Fruit fly (Drosophila melanogaster) whole organism, embryonic: ENCODE measurements around the gene SsRbeta.

Source experiments
- Adf1 ChIP-seq: fragments of 200-800 bp; sonication (Bioruptor generic); IDR thresholded peaks from 2 replicates; pipeline ENCODE4 v1.3.6; 2022; ENCODE audit warnings: missing biosample characterization, missing genetic modification characterization
- Asciz ChIP-seq: fragments of 200-800 bp; sonication (Bioruptor generic); optimal IDR thresholded peaks from 2 replicates; lab custom pipeline; 2017; ENCODE audit warnings: missing biosample characterization, mild to moderate bottlenecking, missing genetic modification characterization, missing genetic modification reagents
- CG10959 ChIP-seq: fragments of 200-800 bp; sonication (Bioruptor generic); IDR thresholded peaks from 2 replicates; pipeline ENCODE4 v1.3.6; 2022; ENCODE audit warnings: missing biosample characterization, missing genetic modification characterization
- CG11560 ChIP-seq: fragments of 200-800 bp; sonication (Bioruptor generic); IDR thresholded peaks from 3 replicates; pipeline ENCODE4 v1.3.6; 2022; ENCODE audit warnings: missing biosample characterization, missing genetic modification characterization
- CG12219 ChIP-seq: fragments of 200-800 bp; sonication (Bioruptor generic); optimal IDR thresholded peaks from 3 replicates; lab custom pipeline; 2018; ENCODE audit warnings: missing biosample characterization, mild to moderate bottlenecking, missing genetic modification characterization
- CG12391 ChIP-seq: fragments of 200-800 bp; sonication (Bioruptor generic); optimal IDR thresholded peaks from 3 replicates; lab custom pipeline; 2018; ENCODE audit warnings: missing biosample characterization, mild to moderate bottlenecking, missing genetic modification characterization, moderate library complexity
- CG13296 ChIP-seq: fragments of 200-800 bp; sonication (Bioruptor generic); optimal IDR thresholded peaks from 3 replicates; lab custom pipeline; 2018; ENCODE audit warnings: missing biosample characterization, mild to moderate bottlenecking, missing genetic modification characterization
- CG13894 ChIP-seq: fragments of 200-800 bp; sonication (Bioruptor generic); optimal IDR thresholded peaks from 3 replicates; lab custom pipeline; 2018; ENCODE audit warnings: missing biosample characterization, mild to moderate bottlenecking, missing genetic modification characterization, moderate library complexity
- CG15269 ChIP-seq: fragments of 200-800 bp; sonication (Bioruptor generic); optimal IDR thresholded peaks from 2 replicates; lab custom pipeline; 2018; ENCODE audit warnings: missing biosample characterization, mild to moderate bottlenecking, missing genetic modification characterization, moderate library complexity
- CG15696 ChIP-seq: fragments of 200-800 bp; sonication (Bioruptor generic); optimal IDR thresholded peaks from 2 replicates; lab custom pipeline; 2019; ENCODE audit warnings: missing biosample characterization, mild to moderate bottlenecking, missing genetic modification characterization, moderate library complexity
- CG17359 ChIP-seq: fragments of 200-800 bp; sonication (Bioruptor generic); optimal IDR thresholded peaks from 3 replicates; lab custom pipeline; 2018; ENCODE audit warnings: missing biosample characterization, mild to moderate bottlenecking, missing genetic modification characterization, moderate library complexity
- CG2678 ChIP-seq: fragments of 200-800 bp; sonication (Bioruptor generic); optimal IDR thresholded peaks from 3 replicates; lab custom pipeline; 2019; ENCODE audit warnings: missing biosample characterization, mild to moderate bottlenecking, missing genetic modification characterization, moderate library complexity
- CG2875 ChIP-seq: fragments of 200-800 bp; sonication (Bioruptor generic); optimal IDR thresholded peaks from 2 replicates; lab custom pipeline; 2017; ENCODE audit warnings: missing biosample characterization, mild to moderate bottlenecking, missing genetic modification characterization, missing genetic modification reagents
- CG3163 ChIP-seq: fragments of 200-800 bp; sonication (Bioruptor generic); optimal IDR thresholded peaks from 3 replicates; lab custom pipeline; 2016; ENCODE audit warnings: missing biosample characterization, missing genetic modification characterization
- CG34376 ChIP-seq: fragments of 200-800 bp; sonication (Bioruptor generic); optimal IDR thresholded peaks from 2 replicates; lab custom pipeline; 2018; ENCODE audit warnings: missing biosample characterization, mild to moderate bottlenecking, missing genetic modification characterization
- CG4424 ChIP-seq: fragments of 200-800 bp; sonication (Bioruptor generic); optimal IDR thresholded peaks from 3 replicates; lab custom pipeline; 2016; ENCODE audit warnings: missing biosample characterization, missing genetic modification characterization
- CG5245 ChIP-seq: fragments of 200-800 bp; sonication (Bioruptor generic); optimal IDR thresholded peaks from 3 replicates; lab custom pipeline; 2016; ENCODE audit warnings: missing biosample characterization, missing genetic modification characterization
- CG7987 ChIP-seq: fragments of 200-800 bp; sonication (Bioruptor generic); optimal IDR thresholded peaks from 2 replicates; lab custom pipeline; 2018; ENCODE audit warnings: missing biosample characterization, mild to moderate bottlenecking, missing genetic modification characterization, moderate library complexity
- CG8924 ChIP-seq: fragments of 200-800 bp; optimal IDR thresholded peaks from 3 replicates; lab custom pipeline; 2019; ENCODE audit warnings: missing biosample characterization, mild to moderate bottlenecking, missing genetic modification characterization, moderate library complexity
- CG9437 ChIP-seq: fragments of 200-800 bp; sonication (Bioruptor generic); optimal IDR thresholded peaks from 2 replicates; lab custom pipeline; 2018; ENCODE audit warnings: missing biosample characterization, mild to moderate bottlenecking, missing genetic modification characterization
- CG9876 ChIP-seq: fragments of 200-800 bp; sonication (Bioruptor generic); optimal IDR thresholded peaks from 2 replicates; lab custom pipeline; 2016; ENCODE audit warnings: missing biosample characterization, missing genetic modification characterization
- CG9932 ChIP-seq: fragments of 200-800 bp; sonication (Bioruptor generic); IDR thresholded peaks from 2 replicates; pipeline ENCODE4 v1.3.6; 2022; ENCODE audit warnings: missing biosample characterization, missing genetic modification characterization
- Dbx ChIP-seq: fragments of 200-800 bp; sonication (Bioruptor generic); IDR thresholded peaks from 3 replicates; pipeline ENCODE4 v1.3.6; 2022; ENCODE audit warnings: missing biosample characterization, missing genetic modification characterization
- Dp ChIP-seq: fragments of 200-800 bp; sonication (Bioruptor generic); optimal IDR thresholded peaks from 2 replicates; lab custom pipeline; 2018; ENCODE audit warnings: missing biosample characterization, mild to moderate bottlenecking, missing genetic modification characterization, moderate library complexity
- Ets65A ChIP-seq: fragments of 200-800 bp; sonication (Bioruptor generic); peaks from one replicate; lab custom pipeline; 2016; ENCODE audit warnings: missing biosample characterization, missing genetic modification characterization
- HHEX ChIP-seq: fragments of 200-800 bp; sonication (Bioruptor generic); optimal IDR thresholded peaks from 3 replicates; lab custom pipeline; 2017; ENCODE audit warnings: missing biosample characterization, mild to moderate bottlenecking, missing genetic modification characterization, missing genetic modification reagents
- HLH54F ChIP-seq: fragments of 200-800 bp; sonication (Bioruptor generic); optimal IDR thresholded peaks from 3 replicates; lab custom pipeline; 2016; ENCODE audit warnings: missing biosample characterization, missing genetic modification characterization
- Hey ChIP-seq: fragments of 200-800 bp; sonication (Bioruptor generic); optimal IDR thresholded peaks from 3 replicates; lab custom pipeline; 2018; ENCODE audit warnings: missing biosample characterization, mild to moderate bottlenecking, missing genetic modification characterization
- Lim3 ChIP-seq: fragments of 200-800 bp; sonication (Bioruptor generic); IDR thresholded peaks from 2 replicates; pipeline ENCODE4 v1.3.6; 2022; ENCODE audit warnings: missing biosample characterization, missing genetic modification characterization
- Lpt ChIP-seq: fragments of >200 bp; optimal IDR thresholded peaks from 2 replicates; lab custom pipeline; 2018; ENCODE audit warnings: missing biosample characterization, missing genetic modification characterization
- Nf-YA ChIP-seq: fragments of 200-800 bp; sonication (Bioruptor generic); IDR thresholded peaks from 2 replicates; pipeline ENCODE4 v1.3.6; 2022; ENCODE audit warnings: missing biosample characterization, missing genetic modification characterization
- Nf-YC ChIP-seq: fragments of 200-800 bp; optimal IDR thresholded peaks from 3 replicates; lab custom pipeline; 2019; ENCODE audit warnings: missing biosample characterization, mild to moderate bottlenecking, missing genetic modification characterization, moderate library complexity
- Pdp1 ChIP-seq, 2 experiments: fragments of 200-800 bp; sonication (Bioruptor generic); optimal IDR thresholded peaks; 3 replicates each; lab custom pipeline; 2016; ENCODE audit warnings: missing biosample characterization in 2 of 2, missing genetic modification characterization in 2 of 2, mild to moderate bottlenecking in 1 of 2, moderate library complexity in 1 of 2
- Trl ChIP-seq, 3 experiments: fragments of >200 bp in 2 of 3; fragments of 200-800 bp in 1 of 3; sonication (Bioruptor generic) in 1 of 3; optimal IDR thresholded peaks; 2 replicates in 1 of 3; 3 replicates in 2 of 3; lab custom pipeline; 2016 to 2017; ENCODE audit warnings: missing biosample characterization in 1 of 3, missing genetic modification characterization in 1 of 3
- ato ChIP-seq: fragments of 200-800 bp; sonication (Bioruptor generic); IDR thresholded peaks from 2 replicates; pipeline ENCODE4 v1.3.6; 2022; ENCODE audit warnings: missing biosample characterization, missing genetic modification characterization; ENCODE audit not compliant: partially characterized antibody
- az2 ChIP-seq: fragments of 200-800 bp; sonication (Bioruptor generic); optimal IDR thresholded peaks from 3 replicates; lab custom pipeline; 2016; ENCODE audit warnings: missing biosample characterization, missing genetic modification characterization
- bowl ChIP-seq: fragments of 200-800 bp; sonication (Bioruptor generic); IDR thresholded peaks from 2 replicates; pipeline ENCODE4 v1.3.6; 2022; ENCODE audit warnings: missing biosample characterization, missing genetic modification characterization
- chinmo ChIP-seq: fragments of 200-800 bp; sonication (Bioruptor generic); IDR thresholded peaks from 4 replicates; pipeline ENCODE4 v1.3.6; 2022; ENCODE audit warnings: missing biosample characterization, missing genetic modification characterization; ENCODE audit not compliant: partially characterized antibody
- dpn ChIP-seq, 2 experiments: fragments of 200-800 bp; sonication (Bioruptor generic); optimal IDR thresholded peaks; 3 replicates each; lab custom pipeline; 2016; ENCODE audit warnings: missing biosample characterization in 2 of 2, missing genetic modification characterization in 2 of 2
- fru ChIP-seq: fragments of >200 bp; optimal IDR thresholded peaks from 2 replicates; lab custom pipeline; 2017
- gro ChIP-seq: fragments of 200-800 bp; sonication (Bioruptor generic); optimal IDR thresholded peaks from 2 replicates; lab custom pipeline; 2016; ENCODE audit warnings: missing biosample characterization, missing genetic modification characterization
- gt ChIP-seq: fragments of 200-800 bp; sonication (Bioruptor generic); IDR thresholded peaks from 2 replicates; pipeline ENCODE4 v1.3.6; 2022; ENCODE audit warnings: missing biosample characterization, missing genetic modification characterization
- inv ChIP-seq: fragments of 200-800 bp; sonication (Bioruptor generic); IDR thresholded peaks from 2 replicates; pipeline ENCODE4 v1.3.6; 2022; ENCODE audit warnings: missing biosample characterization, missing genetic modification characterization; ENCODE audit not compliant: partially characterized antibody
- jing ChIP-seq: fragments of 200-800 bp; sonication (Bioruptor generic); optimal IDR thresholded peaks from 2 replicates; lab custom pipeline; 2018; ENCODE audit warnings: missing biosample characterization, mild to moderate bottlenecking, missing genetic modification characterization
- mirr ChIP-seq: fragments of 200-800 bp; sonication (Bioruptor generic); optimal IDR thresholded peaks from 3 replicates; lab custom pipeline; 2018; ENCODE audit warnings: missing biosample characterization, mild to moderate bottlenecking, missing genetic modification characterization
- sd ChIP-seq: fragments of 200-800 bp; sonication (Bioruptor generic); optimal IDR thresholded peaks from 3 replicates; lab custom pipeline; 2018; ENCODE audit warnings: missing biosample characterization, mild to moderate bottlenecking, missing genetic modification characterization, moderate library complexity
- sens ChIP-seq: fragments of 200-800 bp; sonication (Bioruptor generic); peaks from one replicate; lab custom pipeline; 2016; ENCODE audit warnings: missing biosample characterization, missing genetic modification characterization
- so ChIP-seq: fragments of 200-800 bp; sonication (Bioruptor generic); IDR thresholded peaks from 3 replicates; pipeline ENCODE4 v1.3.6; 2022; ENCODE audit warnings: missing biosample characterization, missing genetic modification characterization
- sug ChIP-seq: fragments of 200-800 bp; optimal IDR thresholded peaks from 2 replicates; lab custom pipeline; 2019; ENCODE audit warnings: missing biosample characterization, mild to moderate bottlenecking, missing genetic modification characterization, moderate library complexity
- vfl ChIP-seq: fragments of 200-800 bp; sonication (Bioruptor generic); optimal IDR thresholded peaks from 2 replicates; lab custom pipeline; 2016; ENCODE audit warnings: missing biosample characterization, missing genetic modification characterization

SsRbeta gene

dm6 chr3L:16147325-16147724 lies 17.9 kb downstream of the SsRbeta start (continued):
- TF ChIP-seq Nf-YA (GFP tag; lab: Robert Waterston, UW) (no peak), CG11560 (tag; lab: Robert Waterston, UW) (no peak), Pdp1 (GFP tag; optimal IDR thresholded peaks at IDR 0.05; lab: Kevin White, UChicago) (peak in 1 of 2 experiments; percentile 95), Lpt (no peak), CG2875 (GFP tag; lab: Kevin White, UChicago) (no peak), CG8924 (no peak), HLH54F (GFP tag; lab: Kevin White, UChicago) (no peak), Dbx (GFP tag; lab: Robert Waterston, UW) (0 out of 3 replicates have a peak, but pooled peaks have one; percentile 16), chinmo (GFP tag; lab: Robert Waterston, UW) (0 out of 4 replicates have a peak, but pooled peaks have one; percentile 6), Trl (optimal IDR thresholded peaks at IDR 0.05; lab: Kevin White, UChicago) (peak in 1 of 2 experiments; percentile 2), Trl (GFP tag; optimal IDR thresholded peaks at IDR 0.05; lab: Kevin White, UChicago) (no peak), Dp (GFP tag; lab: Kevin White, UChicago) (no peak), CG9437 (no peak), CG3163 (GFP tag; lab: Kevin White, UChicago) (no peak), inv (GFP tag; lab: Robert Waterston, UW) (no peak), CG15696 (no peak)

DNA sequence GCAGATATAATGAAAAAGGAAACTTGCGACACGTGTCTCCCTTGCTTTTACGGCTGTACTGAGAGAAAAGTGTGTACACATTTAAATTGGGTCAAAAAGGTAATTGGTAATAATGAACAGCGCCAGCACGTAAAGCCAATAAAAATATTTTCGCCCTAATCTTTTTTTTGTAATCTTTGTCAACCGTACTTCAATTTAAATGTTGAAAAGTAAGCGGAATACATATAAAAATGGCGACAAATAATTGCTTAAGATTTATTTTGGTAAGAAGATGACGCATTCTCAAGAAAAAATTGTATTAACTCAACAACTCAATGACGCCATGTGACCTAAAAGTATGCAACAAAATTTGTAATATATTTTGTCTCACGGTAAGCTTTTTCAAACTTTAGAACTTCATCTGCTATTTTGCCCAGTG lies 18.4 kb downstream of the SsRbeta start:
- TF ChIP-seq Ets65A (peak; percentile 90), Hey (peak; percentile 86), Nf-YC (tag; lab: Kevin White, UChicago) (no peak), inv (GFP tag; lab: Robert Waterston, UW) (no peak), CG13894 (no peak), CG13296 (GFP tag; lab: Kevin White, UChicago) (peak; percentile 27), CG5245 (GFP tag; lab: Kevin White, UChicago) (no peak), CG9932 (no peak), CG7987 (GFP tag; lab: Kevin White, UChicago) (no peak), bowl (GFP tag; lab: Robert Waterston, UW) (no peak), vfl (GFP tag; lab: Kevin White, UChicago) (no peak), sd (no peak), Asciz (GFP tag; lab: Kevin White, UChicago) (peak; percentile 19), az2 (no peak), so (no peak), CG34376 (GFP tag; lab: Kevin White, UChicago) (peak; percentile 7), CG12391 (tag; lab: Kevin White, UChicago) (peak; percentile 18), CG17359 (tag; lab: Kevin White, UChicago) (peak; percentile 3), sug (tag; lab: Kevin White, UChicago) (peak; percentile 27), mirr (GFP tag; lab: Kevin White, UChicago) (no peak), fru (lab: Kevin White, UChicago) (no peak), CG10959 (GFP tag; lab: Robert Waterston, UW) (no peak), ato (GFP tag; lab: Robert Waterston, UW) (no peak), jing (no peak), CG15696 (no peak), CG15269 (tag; lab: Kevin White, UChicago) (peak; percentile 19), CG2678 (tag; lab: Kevin White, UChicago) (peak; percentile 68), Lim3 (GFP tag; lab: Robert Waterston, UW) (no peak), Adf1 (GFP tag; lab: Robert Waterston, UW) (no peak), gt (GFP tag; lab: Robert Waterston, UW) (no peak), CG4424 (GFP tag; lab: Kevin White, UChicago) (no peak), CG12219 (GFP tag; lab: Kevin White, UChicago) (no peak), sens (GFP tag; lab: Kevin White, UChicago) (peak; percentile 83), HHEX (GFP tag; lab: Kevin White, UChicago) (peak; percentile 1), dpn (GFP tag; optimal IDR thresholded peaks at IDR 0.05; lab: Kevin White, UChicago) (peak; percentile 15 to 37), CG9876 (GFP tag; lab: Kevin White, UChicago) (no peak), gro (GFP tag; lab: Kevin White, UChicago) (no peak)
